Worm (Caenorhabditis elegans): Measurements from ENCODE around the gene mrp-4.

mrp-4 gene

ce11 chrX:9840864-9841263, 43.2 kb upstream of the mrp-4 start (continued):
- no peak for TF ChIP-seq C04F5.9 (tag; optimal IDR thresholded peaks at IDR 0.05)
- no peak for TF ChIP-seq aly-2 (tag; optimal IDR thresholded peaks at IDR 0.05)
- TF ChIP-seq elt-2 (tag; optimal IDR thresholded peaks at IDR 0.05), result no peak

DNA sequence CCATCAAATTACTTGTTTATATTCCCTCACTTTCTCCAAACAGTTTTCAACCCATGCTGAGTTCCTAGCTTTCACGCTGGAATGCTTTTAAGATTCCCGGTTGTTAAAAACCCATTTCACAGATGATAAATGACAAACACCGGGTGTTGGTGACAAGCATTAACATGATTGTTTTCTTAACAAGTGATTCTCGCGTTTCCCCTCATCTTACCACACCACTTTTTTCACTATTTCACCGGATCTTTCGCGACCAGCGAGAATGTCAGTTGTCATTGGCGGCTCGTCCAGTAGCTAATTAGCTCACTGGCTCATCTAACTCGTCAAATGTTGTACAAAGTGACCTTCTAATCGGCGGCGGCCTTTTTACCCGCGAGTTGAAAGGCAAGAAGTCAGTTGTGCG, 42.0 kb upstream of the mrp-4 start:
- TF ChIP-seq elt-3 (tag; optimal IDR thresholded peaks at IDR 0.05) (no peak), lin-14 (GFP tag; optimal IDR thresholded peaks at IDR 0.05) (peak; percentile 45), ces-1 (GFP tag; optimal IDR thresholded peaks at IDR 0.05) (no peak), vab-15 (tag; optimal IDR thresholded peaks at IDR 0.05) (no peak), blmp-1 (tag; optimal IDR thresholded peaks at IDR 0.05) (no peak), egl-13 (tag; optimal IDR thresholded peaks at IDR 0.05) (no peak), nhr-71 (tag; optimal IDR thresholded peaks at IDR 0.05) (peak; percentile 25), pqm-1 (tag; optimal IDR thresholded peaks at IDR 0.05) (no peak), pag-3 (tag; optimal IDR thresholded peaks at IDR 0.05; ENCODE audit: borderline replicate concordance, insufficient read depth) (no peak), hlh-17 (GFP tag; optimal IDR thresholded peaks at IDR 0.05; ENCODE audit: borderline replicate concordance) (no peak), lir-3 (tag; optimal IDR thresholded peaks at IDR 0.05; ENCODE audit: poor library complexity) (no peak), nhr-20 (tag; optimal IDR thresholded peaks at IDR 0.05) (no peak), ceh-82 (tag; optimal IDR thresholded peaks at IDR 0.05) (no peak), ztf-4 (tag; optimal IDR thresholded peaks at IDR 0.05) (no peak), sptf-1 (tag; optimal IDR thresholded peaks at IDR 0.05) (no peak), hpl-2 (GFP tag; optimal IDR thresholded peaks at IDR 0.05) (no peak), nhr-90 (tag; optimal IDR thresholded peaks at IDR 0.05; ENCODE audit: poor library complexity) (no peak), rnt-1 (tag; optimal IDR thresholded peaks at IDR 0.05) (peak; percentile 81), C16A3.4 (tag; optimal IDR thresholded peaks at IDR 0.05) (no peak)

ce11 chrX:9843568-9843967, 40.5 kb upstream of the mrp-4 start:
- TF ChIP-seq sox-4 (tag; optimal IDR thresholded peaks at IDR 0.05) (no peak), lin-14 (GFP tag; optimal IDR thresholded peaks at IDR 0.05) (peak; percentile 7), rnt-1 (tag; optimal IDR thresholded peaks at IDR 0.05) (peak; percentile 46), sptf-1 (tag; optimal IDR thresholded peaks at IDR 0.05) (no peak)

DNA sequence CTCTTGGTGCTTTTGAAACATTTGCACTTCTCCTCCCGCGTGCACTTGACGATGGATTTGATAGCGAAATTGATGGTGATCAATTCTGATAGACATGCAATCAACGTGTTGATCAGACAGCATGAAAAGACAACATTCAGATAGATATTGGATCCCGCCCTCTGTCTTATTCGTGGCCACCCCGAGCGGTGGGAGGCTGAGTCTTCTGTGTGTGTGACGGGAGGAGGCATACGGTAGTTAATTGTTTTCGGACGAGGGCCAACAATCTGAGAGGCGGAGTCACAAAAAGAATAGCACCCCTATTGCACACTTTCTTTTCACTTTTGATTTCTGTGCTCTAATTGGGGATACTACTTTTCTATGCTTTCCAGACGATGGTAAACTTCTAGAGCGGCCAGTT, 38.2 kb upstream of the mrp-4 start:
- TF ChIP-seq nhr-19 (GFP tag; conservative IDR thresholded peaks at IDR 0.05) (0 out of 2 replicates have a peak, but pooled peaks have one; percentile 11), vab-15 (tag; optimal IDR thresholded peaks at IDR 0.05) (peak; percentile 99), fos-1 (tag; optimal IDR thresholded peaks at IDR 0.05) (no peak), nhr-237 (tag; optimal IDR thresholded peaks at IDR 0.05) (no peak), rnt-1 (tag; optimal IDR thresholded peaks at IDR 0.05) (peak; percentile 67), lsy-2 (tag; optimal IDR thresholded peaks at IDR 0.05) (peak; percentile 30 to 74), nhr-28 (tag; optimal IDR thresholded peaks at IDR 0.05) (no peak), nhr-71 (tag; optimal IDR thresholded peaks at IDR 0.05) (peak; percentile 24), lin-14 (GFP tag; optimal IDR thresholded peaks at IDR 0.05) (peak; percentile 36), egl-27 (tag; optimal IDR thresholded peaks at IDR 0.05) (no peak)

DNA sequence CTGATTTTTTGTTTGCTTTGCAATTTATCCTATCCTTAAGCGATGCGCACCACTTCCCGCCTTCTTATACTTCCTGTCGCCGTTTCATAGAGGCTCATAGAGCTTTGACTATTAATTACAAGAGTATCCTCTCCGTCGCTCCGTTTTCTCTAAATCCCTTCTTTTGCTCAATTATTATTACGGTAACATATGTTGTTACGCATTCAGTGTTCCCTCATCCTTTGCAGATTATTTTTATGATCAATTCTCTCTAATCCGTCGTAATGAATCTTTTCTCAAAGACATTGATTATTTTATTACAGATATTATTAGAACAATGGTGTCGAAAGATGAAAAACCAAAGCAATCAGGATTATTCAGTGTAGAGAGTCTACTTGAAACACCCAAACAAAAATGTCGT, 37.1 kb upstream of the mrp-4 start, which contains the start of gene vab-15:
Gene vab-15, plus strand, starts transcription at position 301 of the 400 bp plus-strand sequence.
- TF ChIP-seq sup-37 (GFP tag; optimal IDR thresholded peaks at IDR 0.05) (no peak), swsn-7 (tag; optimal IDR thresholded peaks at IDR 0.05) (no peak), hpl-2 (GFP tag; optimal IDR thresholded peaks at IDR 0.05) (no peak), alr-1 (tag; optimal IDR thresholded peaks at IDR 0.05; ENCODE audit: borderline replicate concordance) (no peak), aha-1 (tag; optimal IDR thresholded peaks at IDR 0.05) (no peak), fkh-4 (tag; optimal IDR thresholded peaks at IDR 0.05; ENCODE audit: borderline replicate concordance) (no peak), elt-3 (tag; optimal IDR thresholded peaks at IDR 0.05) (no peak), pax-3 (tag; optimal IDR thresholded peaks at IDR 0.05) (no peak), nhr-237 (tag; optimal IDR thresholded peaks at IDR 0.05) (no peak), unc-130 (tag; optimal IDR thresholded peaks at IDR 0.05) (no peak), unc-30 (tag; optimal IDR thresholded peaks at IDR 0.05) (no peak), C34B4.2 (tag; optimal IDR thresholded peaks at IDR 0.05) (no peak), hlh-4 (tag; optimal IDR thresholded peaks at IDR 0.05) (no peak), nhr-12 (tag; optimal IDR thresholded peaks at IDR 0.05) (no peak), lin-14 (GFP tag; optimal IDR thresholded peaks at IDR 0.05) (no peak)
